Fruit fly (Drosophila melanogaster): Measurements from ENCODE around the gene hoe1.

Gene hoe1

DNA sequence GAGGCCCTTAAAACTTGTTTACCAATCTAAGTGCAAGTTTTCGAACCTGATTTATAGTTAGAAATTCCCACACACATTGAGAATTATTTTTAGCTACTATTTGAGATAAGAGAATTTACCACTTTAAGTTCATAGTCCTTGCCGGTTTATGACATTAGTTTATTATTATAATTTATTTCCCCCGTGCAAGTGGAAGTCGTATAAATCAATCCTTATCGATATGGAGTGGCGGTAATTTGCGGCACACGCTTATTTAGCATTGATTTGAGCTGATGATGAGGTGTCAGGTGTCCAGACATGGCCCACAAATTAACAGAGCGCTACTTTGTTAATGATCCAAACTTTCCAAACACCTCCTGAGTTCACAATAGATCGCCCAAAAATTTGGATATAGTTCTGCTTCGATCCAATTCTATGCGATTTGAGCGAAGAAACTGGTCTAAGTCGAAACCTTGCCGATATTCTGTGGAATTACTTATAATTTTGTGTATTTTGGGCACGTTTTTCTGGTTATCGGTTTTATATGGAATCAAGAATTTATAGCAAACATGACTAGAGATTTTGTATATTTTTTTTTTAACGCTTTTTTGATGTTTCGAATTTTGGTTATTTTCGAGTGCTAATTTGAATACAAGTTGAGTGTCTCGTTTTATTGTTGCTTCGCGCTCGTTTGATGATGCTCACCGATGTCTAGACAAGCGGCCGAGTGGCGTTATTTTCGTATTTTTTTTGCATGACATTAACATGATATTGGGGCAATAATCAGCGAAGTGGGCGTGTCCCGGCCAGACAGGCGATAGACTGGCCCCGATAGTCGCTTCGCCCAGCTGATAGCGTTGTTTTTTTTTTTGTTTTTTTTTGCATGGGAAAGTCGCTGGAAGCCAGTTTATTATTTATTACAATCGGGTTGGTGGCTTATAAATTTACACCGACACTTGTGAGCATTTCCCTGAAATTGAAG is 32.3 kb downstream of the hoe1 start:
- no peak for TF ChIP-seq Hr39 (GFP tag; optimal IDR thresholded peaks at IDR 0.05)

dm6 chr2L:4898165-4898564 is 34.0 kb downstream of the hoe1 start:
- no peak for TF ChIP-seq Ets21C (GFP tag; optimal IDR thresholded peaks at IDR 0.05)
- TF ChIP-seq CG34406 (GFP tag; optimal IDR thresholded peaks at IDR 0.05) = no peak
- no peak for TF ChIP-seq CG6808 (GFP tag; optimal IDR thresholded peaks at IDR 0.05)
- TF ChIP-seq CG6276 (GFP tag; optimal IDR thresholded peaks at IDR 0.05) = no peak
- no peak for TF ChIP-seq topi (GFP tag; optimal IDR thresholded peaks at IDR 0.05)

dm6 chr2L:4896484-4897205 is 35.5 kb downstream of the hoe1 start:
- TF ChIP-seq CG31627 (GFP tag; optimal IDR thresholded peaks at IDR 0.05) = no peak
- TF ChIP-seq cyc (GFP tag; optimal IDR thresholded peaks at IDR 0.05) = no peak
- TF ChIP-seq CG8319 (GFP tag; optimal IDR thresholded peaks at IDR 0.05) = no peak
- TF ChIP-seq Gug (GFP tag; IDR thresholded peaks at IDR 0.05) = no peak
- TF ChIP-seq CG34406 (GFP tag; optimal IDR thresholded peaks at IDR 0.05) = no peak
- peak; percentile 83 for TF ChIP-seq svp (GFP tag)
- TF ChIP-seq Hr4 (GFP tag; optimal IDR thresholded peaks at IDR 0.05) = no peak
- TF ChIP-seq esn (GFP tag; optimal IDR thresholded peaks at IDR 0.05) = no peak
- TF ChIP-seq Sox14 (GFP tag; optimal IDR thresholded peaks at IDR 0.05) = no peak
- TF ChIP-seq fkh (GFP tag; optimal IDR thresholded peaks at IDR 0.05) = peak; percentile 29
- TF ChIP-seq Eip75B (GFP tag; optimal IDR thresholded peaks at IDR 0.05) = no peak

DNA sequence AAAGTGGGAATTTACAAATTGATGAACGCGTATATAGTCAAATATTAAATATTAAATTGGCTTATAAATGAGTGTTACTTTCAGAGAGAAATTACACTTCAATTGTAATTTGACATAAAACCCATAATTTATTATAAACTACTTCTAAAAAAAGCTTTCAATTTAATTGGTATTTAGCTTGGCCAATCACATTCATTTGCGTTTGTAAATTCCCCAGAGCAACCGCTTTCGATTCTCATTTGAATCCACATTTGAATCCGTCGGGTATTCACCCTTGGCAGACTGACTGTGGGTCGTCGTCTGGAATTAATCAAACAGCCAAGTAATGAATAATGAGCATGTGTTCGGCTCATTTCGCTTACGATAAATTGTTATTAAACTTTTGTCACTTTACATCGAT is 36.3 kb downstream of the hoe1 start:
- no peak for TF ChIP-seq dac (GFP tag; optimal IDR thresholded peaks at IDR 0.05)
- TF ChIP-seq CG11762 (GFP tag; optimal IDR thresholded peaks at IDR 0.05; ENCODE audit: insufficient read depth) = no peak
- TF ChIP-seq net (GFP tag; optimal IDR thresholded peaks at IDR 0.05) = no peak
- no peak for TF ChIP-seq Sox15 (GFP tag; optimal IDR thresholded peaks at IDR 0.05)
- no peak for TF ChIP-seq Blimp-1 (GFP tag; optimal IDR thresholded peaks at IDR 0.05)
- TF ChIP-seq CG10669 (GFP tag; optimal IDR thresholded peaks at IDR 0.05) = no peak
- no peak for TF ChIP-seq CG16779 (tag; optimal IDR thresholded peaks at IDR 0.05)
- no peak for TF ChIP-seq achi (GFP tag; optimal IDR thresholded peaks at IDR 0.05)
- no peak for TF ChIP-seq CG15336 (GFP tag; IDR thresholded peaks at IDR 0.05)
- no peak for TF ChIP-seq svp (GFP tag)
- TF ChIP-seq Met (GFP tag; optimal IDR thresholded peaks at IDR 0.05) = no peak
- no peak for TF ChIP-seq CG1621 (tag; optimal IDR thresholded peaks at IDR 0.05)

DNA sequence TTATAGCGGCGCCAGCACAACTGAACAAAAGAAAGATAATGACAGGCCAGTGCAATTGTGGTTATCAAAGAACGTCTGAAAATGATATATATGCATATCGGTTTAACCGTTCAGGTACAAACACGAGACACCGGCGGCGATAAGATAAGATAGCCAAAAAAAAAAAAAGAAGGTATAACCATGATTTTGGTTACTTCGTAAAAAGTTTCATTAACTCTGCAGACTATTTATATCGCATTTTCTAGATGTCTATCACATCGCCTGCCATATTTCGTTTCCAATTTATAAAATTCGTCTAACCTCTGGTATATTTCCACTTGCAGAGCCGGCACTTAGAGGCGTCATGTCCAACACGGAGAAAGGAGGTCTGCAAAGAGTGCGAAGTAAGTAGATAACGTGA is 38.6 kb downstream of the hoe1 start:
- TF ChIP-seq salr (GFP tag; optimal IDR thresholded peaks at IDR 0.05) (no peak), vri (GFP tag; optimal IDR thresholded peaks at IDR 0.05) (peak; percentile 3), CG6276 (GFP tag; optimal IDR thresholded peaks at IDR 0.05) (no peak), CG1621 (tag; optimal IDR thresholded peaks at IDR 0.05) (no peak), Lpt (GFP tag; optimal IDR thresholded peaks at IDR 0.05) (no peak), CG8632 (GFP tag; optimal IDR thresholded peaks at IDR 0.05) (no peak), CG6808 (GFP tag; optimal IDR thresholded peaks at IDR 0.05) (no peak)
